Fruit fly (Drosophila melanogaster) whole organism, embryonic: ENCODE measurements around the gene CG34427.

Experiments used
- Aef1 ChIP-seq: fragments of 200-800 bp; sonication (Bioruptor generic); IDR thresholded peaks from 3 replicates; pipeline ENCODE4 v1.3.6; 2022; ENCODE audit warnings: missing biosample characterization, missing genetic modification characterization
- Asciz ChIP-seq: fragments of 200-800 bp; sonication (Bioruptor generic); optimal IDR thresholded peaks from 2 replicates; lab custom pipeline; 2017; ENCODE audit warnings: missing biosample characterization, mild to moderate bottlenecking, missing genetic modification characterization, missing genetic modification reagents
- CG11247 ChIP-seq: fragments of 200-800 bp; sonication (Bioruptor generic); IDR thresholded peaks from 2 replicates; pipeline ENCODE4 v1.3.6; 2022; ENCODE audit warnings: missing biosample characterization, missing genetic modification characterization
- CG11456 ChIP-seq: fragments of 200-800 bp; sonication (Bioruptor generic); IDR thresholded peaks from 3 replicates; pipeline ENCODE4 v1.3.6; 2022; ENCODE audit warnings: missing biosample characterization, missing genetic modification characterization
- CG11695 ChIP-seq: fragments of 200-800 bp; sonication (Bioruptor generic); IDR thresholded peaks from 3 replicates; pipeline ENCODE4 v1.3.6; 2022; ENCODE audit warnings: missing biosample characterization, missing genetic modification characterization
- CG12299 ChIP-seq: fragments of 200-800 bp; sonication (Bioruptor generic); optimal IDR thresholded peaks from 2 replicates; lab custom pipeline; 2018; ENCODE audit warnings: missing biosample characterization, mild to moderate bottlenecking, missing genetic modification characterization
- CG1233 ChIP-seq: fragments of 200-800 bp; sonication (Bioruptor generic); optimal IDR thresholded peaks from 4 replicates; lab custom pipeline; 2018; ENCODE audit warnings: missing biosample characterization, mild to moderate bottlenecking, missing genetic modification characterization
- CG14710 ChIP-seq: fragments of 200-800 bp; sonication (Bioruptor generic); optimal IDR thresholded peaks from 3 replicates; lab custom pipeline; 2019; ENCODE audit warnings: missing biosample characterization, mild to moderate bottlenecking, missing genetic modification characterization, moderate library complexity
- CG15696 ChIP-seq: fragments of 200-800 bp; sonication (Bioruptor generic); optimal IDR thresholded peaks from 2 replicates; lab custom pipeline; 2019; ENCODE audit warnings: missing biosample characterization, mild to moderate bottlenecking, missing genetic modification characterization, moderate library complexity
- CG17359 ChIP-seq: fragments of 200-800 bp; sonication (Bioruptor generic); optimal IDR thresholded peaks from 3 replicates; lab custom pipeline; 2018; ENCODE audit warnings: missing biosample characterization, mild to moderate bottlenecking, missing genetic modification characterization, moderate library complexity
- CG17912 ChIP-seq: fragments of 200-800 bp; sonication (Bioruptor generic); optimal IDR thresholded peaks from 2 replicates; lab custom pipeline; 2018; ENCODE audit warnings: missing biosample characterization, mild to moderate bottlenecking, missing genetic modification characterization
- CG18599 ChIP-seq: fragments of 200-800 bp; sonication (Bioruptor generic); optimal IDR thresholded peaks from 3 replicates; lab custom pipeline; 2017; ENCODE audit warnings: missing biosample characterization, missing genetic modification characterization, mild to moderate bottlenecking, moderate library complexity, missing genetic modification reagents
- CG31365 ChIP-seq: fragments of 200-800 bp; sonication (Bioruptor generic); optimal IDR thresholded peaks from 2 replicates; lab custom pipeline; 2018; ENCODE audit warnings: missing biosample characterization, mild to moderate bottlenecking, missing genetic modification characterization
- CG8290 ChIP-seq, 3 experiments: fragments of 200-800 bp; sonication (Bioruptor generic); optimal IDR thresholded peaks; 2 replicates each; lab custom pipeline; 2016 to 2019; ENCODE audit warnings: missing biosample characterization in 3 of 3, missing genetic modification characterization in 3 of 3, mild to moderate bottlenecking in 2 of 3, moderate library complexity in 1 of 3
- Doc3 ChIP-seq: fragments of 200-800 bp; sonication (Bioruptor generic); IDR thresholded peaks from 3 replicates; pipeline ENCODE4 v1.3.6; 2022; ENCODE audit warnings: missing biosample characterization, missing genetic modification characterization; ENCODE audit not compliant: partially characterized antibody
- E2f2 ChIP-seq: fragments of 200-800 bp; sonication (Bioruptor generic); IDR thresholded peaks from 2 replicates; pipeline ENCODE4 v1.3.6; 2022; ENCODE audit warnings: missing biosample characterization, missing genetic modification characterization
- ERR ChIP-seq: fragments of 200-800 bp; sonication (Bioruptor generic); optimal IDR thresholded peaks from 2 replicates; lab custom pipeline; 2016; ENCODE audit warnings: missing biosample characterization, missing genetic modification characterization
- Fer1 ChIP-seq: fragments of 200-800 bp; sonication (Bioruptor generic); optimal IDR thresholded peaks from 2 replicates; lab custom pipeline; 2017; ENCODE audit warnings: missing biosample characterization, mild to moderate bottlenecking, missing genetic modification characterization
- Hand ChIP-seq: fragments of 200-800 bp; sonication (Bioruptor generic); optimal IDR thresholded peaks from 2 replicates; lab custom pipeline; 2017; ENCODE audit warnings: mild to moderate bottlenecking, missing biosample characterization, missing genetic modification reagents, missing genetic modification characterization
- Hmx ChIP-seq: fragments of 200-800 bp; sonication (Bioruptor generic); optimal IDR thresholded peaks from 2 replicates; lab custom pipeline; 2016; ENCODE audit warnings: missing biosample characterization, missing genetic modification characterization
- Hsf ChIP-seq: fragments of 200-800 bp; sonication (Bioruptor generic); optimal IDR thresholded peaks from 3 replicates; lab custom pipeline; 2016; ENCODE audit warnings: missing biosample characterization, missing genetic modification characterization
- MTF-1 ChIP-seq: fragments of 200-800 bp; sonication (Bioruptor generic); optimal IDR thresholded peaks from 2 replicates; lab custom pipeline; 2018; ENCODE audit warnings: missing biosample characterization, mild to moderate bottlenecking, missing genetic modification characterization, borderline replicate concordance
- Med ChIP-seq: fragments of 200-800 bp; sonication (Bioruptor generic); peaks from one replicate; lab custom pipeline; 2016; ENCODE audit warnings: missing biosample characterization, missing genetic modification characterization, mild to moderate bottlenecking, inconsistent platforms, moderate library complexity
- NFAT ChIP-seq: fragments of 200-800 bp; sonication (Bioruptor generic); IDR thresholded peaks from 2 replicates; pipeline ENCODE4 v1.3.6; 2022; ENCODE audit warnings: missing biosample characterization, missing genetic modification characterization
- Side ChIP-seq: fragments of 200-800 bp; sonication (Bioruptor generic); optimal IDR thresholded peaks from 2 replicates; lab custom pipeline; 2016; ENCODE audit warnings: missing biosample characterization, missing genetic modification characterization
- Sox100B ChIP-seq: fragments of 200-800 bp; sonication (Bioruptor generic); optimal IDR thresholded peaks from 3 replicates; lab custom pipeline; 2018; ENCODE audit warnings: missing biosample characterization, mild to moderate bottlenecking, missing genetic modification characterization
- Sry-β ChIP-seq: fragments of 200-800 bp; sonication (Bioruptor generic); optimal IDR thresholded peaks from 2 replicates; lab custom pipeline; 2018; ENCODE audit warnings: missing biosample characterization, mild to moderate bottlenecking, missing genetic modification characterization, moderate library complexity
- Tbp ChIP-seq: fragments of >200 bp; optimal IDR thresholded peaks from 2 replicates; lab custom pipeline; 2018; ENCODE audit warnings: missing biosample characterization, missing genetic modification characterization
- cg ChIP-seq: fragments of 200-800 bp; sonication (Bioruptor generic); optimal IDR thresholded peaks from 3 replicates; lab custom pipeline; 2019; ENCODE audit warnings: missing biosample characterization, mild to moderate bottlenecking, missing genetic modification characterization, moderate library complexity
- disco-r ChIP-seq: fragments of 200-800 bp; sonication (Bioruptor generic); optimal IDR thresholded peaks from 2 replicates; lab custom pipeline; 2016; ENCODE audit warnings: missing biosample characterization, missing genetic modification characterization
- fd102C ChIP-seq: fragments of 200-800 bp; sonication (Bioruptor generic); optimal IDR thresholded peaks from 2 replicates; lab custom pipeline; 2018; ENCODE audit warnings: missing biosample characterization, mild to moderate bottlenecking, missing genetic modification characterization, moderate library complexity
- fd64A ChIP-seq: fragments of 200-800 bp; sonication (Bioruptor generic); optimal IDR thresholded peaks from 3 replicates; lab custom pipeline; 2018; ENCODE audit warnings: missing biosample characterization, mild to moderate bottlenecking, missing genetic modification characterization
- gcm ChIP-seq: fragments of 200-800 bp; sonication (Bioruptor generic); optimal IDR thresholded peaks from 2 replicates; lab custom pipeline; 2019; ENCODE audit warnings: missing biosample characterization, mild to moderate bottlenecking, missing genetic modification characterization, moderate library complexity
- jing ChIP-seq: fragments of 200-800 bp; sonication (Bioruptor generic); optimal IDR thresholded peaks from 2 replicates; lab custom pipeline; 2018; ENCODE audit warnings: missing biosample characterization, mild to moderate bottlenecking, missing genetic modification characterization
- kay ChIP-seq: fragments of 200-800 bp; sonication (Bioruptor generic); optimal IDR thresholded peaks from 2 replicates; lab custom pipeline; 2016; ENCODE audit warnings: missing biosample characterization, missing genetic modification characterization
- lab ChIP-seq: fragments of 200-800 bp; sonication (Bioruptor generic); optimal IDR thresholded peaks from 3 replicates; lab custom pipeline; 2017; ENCODE audit warnings: missing biosample characterization, missing genetic modification characterization, mild to moderate bottlenecking, moderate library complexity, missing genetic modification reagents
- lilli ChIP-seq: fragments of 200-800 bp; sonication (Bioruptor generic); optimal IDR thresholded peaks from 3 replicates; lab custom pipeline; 2016; ENCODE audit warnings: missing biosample characterization, missing genetic modification characterization
- mirr ChIP-seq: fragments of 200-800 bp; sonication (Bioruptor generic); optimal IDR thresholded peaks from 3 replicates; lab custom pipeline; 2018; ENCODE audit warnings: missing biosample characterization, mild to moderate bottlenecking, missing genetic modification characterization
- nau ChIP-seq: fragments of 200-800 bp; sonication (Bioruptor generic); optimal IDR thresholded peaks from 3 replicates; lab custom pipeline; 2017; ENCODE audit warnings: missing biosample characterization, mild to moderate bottlenecking, missing genetic modification characterization, missing genetic modification reagents
- onecut ChIP-seq: fragments of 200-800 bp; sonication (Bioruptor generic); IDR thresholded peaks from 2 replicates; pipeline ENCODE4 v1.3.6; 2022; ENCODE audit warnings: missing biosample characterization, missing genetic modification characterization
- otp ChIP-seq: fragments of 200-800 bp; sonication (Bioruptor generic); IDR thresholded peaks from 3 replicates; pipeline ENCODE4, ENCODE4 v1.3.6; 2022; ENCODE audit warnings: missing biosample characterization, missing genetic modification characterization
- p53 ChIP-seq: fragments of 200-800 bp; sonication (Bioruptor generic); optimal IDR thresholded peaks from 2 replicates; lab custom pipeline; 2016; ENCODE audit warnings: missing biosample characterization, missing genetic modification characterization
- pb ChIP-seq: fragments of 200-800 bp; sonication (Bioruptor generic); optimal IDR thresholded peaks from 3 replicates; lab custom pipeline; 2016; ENCODE audit warnings: missing biosample characterization, missing genetic modification characterization
- sens ChIP-seq: fragments of 200-800 bp; sonication (Bioruptor generic); peaks from one replicate; lab custom pipeline; 2016; ENCODE audit warnings: missing biosample characterization, missing genetic modification characterization
- trh ChIP-seq: fragments of 200-800 bp; sonication (Bioruptor generic); optimal IDR thresholded peaks from 2 replicates; lab custom pipeline; 2016; ENCODE audit warnings: missing biosample characterization, missing genetic modification characterization
- unpg ChIP-seq: fragments of 200-800 bp; sonication (Bioruptor generic); optimal IDR thresholded peaks from 3 replicates; lab custom pipeline; 2018; ENCODE audit warnings: missing biosample characterization, mild to moderate bottlenecking, missing genetic modification characterization, moderate library complexity
- vvl ChIP-seq: fragments of 200-800 bp; sonication (Bioruptor generic); IDR thresholded peaks from 2 replicates; pipeline ENCODE4 v1.3.6; 2022; ENCODE audit warnings: missing biosample characterization, missing genetic modification characterization
- wdn ChIP-seq: fragments of 200-800 bp; sonication (Bioruptor generic); IDR thresholded peaks from 2 replicates; pipeline ENCODE4 v1.3.6; 2022; ENCODE audit warnings: missing biosample characterization, missing genetic modification characterization
- wek ChIP-seq: fragments of 200-800 bp; sonication (Bioruptor generic); optimal IDR thresholded peaks from 3 replicates; lab custom pipeline; 2018; ENCODE audit warnings: missing biosample characterization, mild to moderate bottlenecking, missing genetic modification characterization, moderate library complexity
- zfh1 ChIP-seq: fragments of 200-800 bp; sonication (Bioruptor generic); IDR thresholded peaks from 3 replicates; pipeline ENCODE4 v1.3.6; 2022; ENCODE audit warnings: missing biosample characterization, missing genetic modification characterization

CG34427 gene

dm6 chr3L:8834886-8835285 lies 30.3 kb downstream of the CG34427 start:
- peak; percentile 12 for TF ChIP-seq Sry-β (GFP tag; lab: Kevin White, UChicago)
- TF ChIP-seq CG11695 (GFP tag; lab: Robert Waterston, UW) = 0 out of 3 replicates have a peak, but pooled peaks have one; percentile 14
- TF ChIP-seq Sox100B (GFP tag; lab: Kevin White, UChicago) = peak; percentile 7
- TF ChIP-seq lilli = no peak
- TF ChIP-seq kay (GFP tag; lab: Kevin White, UChicago) = no peak
- TF ChIP-seq wdn (GFP tag; lab: Robert Waterston, UW) = no peak
- TF ChIP-seq cg (GFP tag; lab: Kevin White, UChicago) = peak; percentile 11
- TF ChIP-seq trh (GFP tag; lab: Kevin White, UChicago) = peak; percentile 0
- TF ChIP-seq mirr (GFP tag; lab: Kevin White, UChicago) = peak; percentile 35
- TF ChIP-seq Med (GFP tag; lab: Kevin White, UChicago) = peak; percentile 75
- TF ChIP-seq Asciz (GFP tag; lab: Kevin White, UChicago) = peak; percentile 65
- TF ChIP-seq unpg = peak; percentile 15
- 0 out of 3 replicates have a peak, but pooled peaks have one; percentile 30 for TF ChIP-seq zfh1 (GFP tag; lab: Robert Waterston, UW)
- no peak for TF ChIP-seq Hmx (GFP tag; lab: Kevin White, UChicago)
- no peak for TF ChIP-seq Hsf (GFP tag; lab: Kevin White, UChicago)
- TF ChIP-seq CG11247 = no peak
- TF ChIP-seq CG17359 (tag; lab: Kevin White, UChicago) = peak; percentile 20
- TF ChIP-seq E2f2 (GFP tag; lab: Robert Waterston, UW) = peak; percentile 28; the same call in 1 of the 2 replicates
- no peak for TF ChIP-seq ERR (GFP tag; lab: Kevin White, UChicago)
- TF ChIP-seq Tbp (GFP tag; lab: Kevin White, UChicago) = no peak
- TF ChIP-seq CG11456 (GFP tag; lab: Robert Waterston, UW) = 0 out of 3 replicates have a peak, but pooled peaks have one; percentile 54
- peak; percentile 33 for TF ChIP-seq CG17912 (GFP tag; lab: Kevin White, UChicago)
- peak; percentile 36 for TF ChIP-seq CG15696 (tag; lab: Kevin White, UChicago)
- no peak for TF ChIP-seq Doc3 (GFP tag; lab: Robert Waterston, UW)
- TF ChIP-seq fd102C (GFP tag; lab: Kevin White, UChicago) = peak; percentile 55
- TF ChIP-seq Fer1 (GFP tag; lab: Kevin White, UChicago) = peak; percentile 20
- peak; percentile 6 for TF ChIP-seq CG8290 (GFP tag; optimal IDR thresholded peaks at IDR 0.05; lab: Kevin White, UChicago)
- peak; percentile 28 to 75 for TF ChIP-seq CG8290 (tag; optimal IDR thresholded peaks at IDR 0.05; lab: Kevin White, UChicago)
- TF ChIP-seq MTF-1 = peak; percentile 55
- peak; percentile 39 for TF ChIP-seq nau
- TF ChIP-seq sens (GFP tag; lab: Kevin White, UChicago) = peak; percentile 48
- peak; percentile 5; the same call in 1 of the 2 replicates for TF ChIP-seq onecut
- peak; percentile 72 for TF ChIP-seq wek (GFP tag; lab: Kevin White, UChicago)
- TF ChIP-seq disco-r (GFP tag; lab: Kevin White, UChicago) = no peak
- TF ChIP-seq CG14710 (tag; lab: Kevin White, UChicago) = peak; percentile 28
- TF ChIP-seq CG31365 (tag; lab: Kevin White, UChicago) = peak; percentile 16
- 0 out of 2 replicates have a peak, but pooled peaks have one; percentile 8 for TF ChIP-seq vvl
- TF ChIP-seq otp = 0 out of 3 replicates have a peak, but pooled peaks have one; percentile 18
- no peak for TF ChIP-seq pb (GFP tag; lab: Kevin White, UChicago)
- TF ChIP-seq gcm (GFP tag; lab: Kevin White, UChicago) = peak; percentile 4
- TF ChIP-seq fd64A (GFP tag; lab: Kevin White, UChicago) = peak; percentile 52
- TF ChIP-seq Hand = no peak
- no peak for TF ChIP-seq CG12299 (tag; lab: Kevin White, UChicago)
- no peak for TF ChIP-seq jing (GFP tag; lab: Kevin White, UChicago)
- peak; percentile 22 for TF ChIP-seq CG18599 (GFP tag; lab: Kevin White, UChicago)
- peak; percentile 39 for TF ChIP-seq CG1233 (GFP tag; lab: Kevin White, UChicago)
- no peak for TF ChIP-seq Aef1 (GFP tag; lab: Robert Waterston, UW)
- 0 out of 2 replicates have a peak, but pooled peaks have one; percentile 17 for TF ChIP-seq NFAT (GFP tag; lab: Robert Waterston, UW)
- TF ChIP-seq p53 (GFP tag; lab: Kevin White, UChicago) = no peak
- no peak for TF ChIP-seq Side (GFP tag; lab: Kevin White, UChicago)
- TF ChIP-seq lab = peak; percentile 14
